Fruit fly (Drosophila melanogaster) whole organism, embryonic: ENCODE data around the gene CG42828.

ENCODE experiments used
- CG10979 ChIP-seq: fragments of 200-800 bp; sonication (Bioruptor generic); optimal IDR thresholded peaks from 2 replicates; lab custom pipeline; 2018; ENCODE audit warnings: missing biosample characterization, mild to moderate bottlenecking, missing genetic modification characterization, moderate library complexity
- CG11504 ChIP-seq: fragments of 200-800 bp; sonication (Bioruptor generic); optimal IDR thresholded peaks from 3 replicates; lab custom pipeline; 2019; ENCODE audit warnings: missing biosample characterization, mild to moderate bottlenecking, missing genetic modification characterization, moderate library complexity
- CG12219 ChIP-seq: fragments of 200-800 bp; sonication (Bioruptor generic); optimal IDR thresholded peaks from 3 replicates; lab custom pipeline; 2018; ENCODE audit warnings: missing biosample characterization, mild to moderate bottlenecking, missing genetic modification characterization
- CG12391 ChIP-seq: fragments of 200-800 bp; sonication (Bioruptor generic); optimal IDR thresholded peaks from 3 replicates; lab custom pipeline; 2018; ENCODE audit warnings: missing biosample characterization, mild to moderate bottlenecking, missing genetic modification characterization, moderate library complexity
- CG12769 ChIP-seq: fragments of 200-800 bp; sonication (Bioruptor generic); optimal IDR thresholded peaks from 2 replicates; lab custom pipeline; 2019; ENCODE audit warnings: missing biosample characterization, mild to moderate bottlenecking, missing genetic modification characterization, moderate library complexity
- CG13424 ChIP-seq: fragments of 200-800 bp; sonication (Bioruptor generic); optimal IDR thresholded peaks from 2 replicates; lab custom pipeline; 2019; ENCODE audit warnings: missing biosample characterization, mild to moderate bottlenecking, missing genetic modification characterization, moderate library complexity
- CG14965 ChIP-seq: fragments of 200-800 bp; sonication (Bioruptor generic); optimal IDR thresholded peaks from 2 replicates; lab custom pipeline; 2016; ENCODE audit warnings: missing biosample characterization, missing genetic modification characterization, borderline replicate concordance
- CG15601 ChIP-seq: fragments of 200-800 bp; sonication (Bioruptor generic); optimal IDR thresholded peaks from 3 replicates; lab custom pipeline; 2019; ENCODE audit warnings: missing biosample characterization, mild to moderate bottlenecking, missing genetic modification characterization, moderate library complexity
- CG1603 ChIP-seq: fragments of 200-800 bp; sonication (Bioruptor generic); optimal IDR thresholded peaks from 2 replicates; lab custom pipeline; 2019; ENCODE audit warnings: missing biosample characterization, mild to moderate bottlenecking, missing genetic modification characterization, moderate library complexity
- CG16863 ChIP-seq: fragments of 200-800 bp; sonication (Bioruptor generic); optimal IDR thresholded peaks from 3 replicates; lab custom pipeline; 2016; ENCODE audit warnings: missing biosample characterization, missing genetic modification characterization
- CG17829 ChIP-seq: fragments of 200-800 bp; optimal IDR thresholded peaks from 2 replicates; lab custom pipeline; 2019; ENCODE audit warnings: missing biosample characterization, mild to moderate bottlenecking, missing genetic modification characterization, moderate library complexity
- CG1792 ChIP-seq: fragments of 200-800 bp; sonication (Bioruptor generic); optimal IDR thresholded peaks from 2 replicates; lab custom pipeline; 2016; ENCODE audit warnings: missing biosample characterization, missing genetic modification characterization
- CG18599 ChIP-seq: fragments of 200-800 bp; sonication (Bioruptor generic); optimal IDR thresholded peaks from 3 replicates; lab custom pipeline; 2017; ENCODE audit warnings: missing biosample characterization, missing genetic modification characterization, mild to moderate bottlenecking, moderate library complexity, missing genetic modification reagents
- CG31388 ChIP-seq: fragments of 200-800 bp; sonication (Bioruptor generic); optimal IDR thresholded peaks from 2 replicates; lab custom pipeline; 2016; ENCODE audit warnings: missing biosample characterization, missing genetic modification characterization
- CG6175 ChIP-seq: fragments of 200-800 bp; sonication (Bioruptor generic); IDR thresholded peaks from 3 replicates; pipeline ENCODE4 v1.3.6; 2022; ENCODE audit warnings: missing biosample characterization, missing genetic modification characterization
- CG8089 ChIP-seq: fragments of 200-800 bp; sonication (Bioruptor generic); optimal IDR thresholded peaks from 3 replicates; lab custom pipeline; 2016; ENCODE audit warnings: missing biosample characterization, missing genetic modification characterization
- CG8388 ChIP-seq: fragments of 200-800 bp; sonication (Bioruptor generic); optimal IDR thresholded peaks from 2 replicates; lab custom pipeline; 2019; ENCODE audit warnings: missing biosample characterization, mild to moderate bottlenecking, missing genetic modification characterization, moderate library complexity
- CG8944 ChIP-seq: fragments of 200-800 bp; sonication (Bioruptor generic); optimal IDR thresholded peaks from 3 replicates; lab custom pipeline; 2016; ENCODE audit warnings: missing biosample characterization, missing genetic modification characterization
- CG9876 ChIP-seq: fragments of 200-800 bp; sonication (Bioruptor generic); optimal IDR thresholded peaks from 2 replicates; lab custom pipeline; 2016; ENCODE audit warnings: missing biosample characterization, missing genetic modification characterization
- CoRest ChIP-seq: fragments of 200-800 bp; sonication (Bioruptor generic); optimal IDR thresholded peaks from 3 replicates; lab custom pipeline; 2018; ENCODE audit warnings: missing biosample characterization, mild to moderate bottlenecking, missing genetic modification characterization, moderate library complexity
- Dek ChIP-seq: fragments of 200-800 bp; sonication (Bioruptor generic); optimal IDR thresholded peaks from 3 replicates; lab custom pipeline; 2019; ENCODE audit warnings: missing biosample characterization, mild to moderate bottlenecking, missing genetic modification characterization, moderate library complexity
- Fer1 ChIP-seq: fragments of 200-800 bp; sonication (Bioruptor generic); optimal IDR thresholded peaks from 2 replicates; lab custom pipeline; 2017; ENCODE audit warnings: missing biosample characterization, mild to moderate bottlenecking, missing genetic modification characterization
- GATAe ChIP-seq: fragments of 200-800 bp; sonication (Bioruptor generic); conservative IDR thresholded peaks from 2 replicates; pipeline ENCODE4 v1.3.6; 2022; ENCODE audit warnings: missing biosample characterization, missing genetic modification characterization
- Hey ChIP-seq: fragments of 200-800 bp; sonication (Bioruptor generic); optimal IDR thresholded peaks from 3 replicates; lab custom pipeline; 2018; ENCODE audit warnings: missing biosample characterization, mild to moderate bottlenecking, missing genetic modification characterization
- NC2β ChIP-seq: fragments of 200-800 bp; sonication (Bioruptor generic); optimal IDR thresholded peaks from 2 replicates; lab custom pipeline; 2016; ENCODE audit warnings: missing biosample characterization, missing genetic modification characterization
- PHDP ChIP-seq: fragments of 200-800 bp; sonication (Bioruptor generic); optimal IDR thresholded peaks from 3 replicates; lab custom pipeline; 2018; ENCODE audit warnings: missing biosample characterization, mild to moderate bottlenecking, missing genetic modification characterization, moderate library complexity
- Ptx1 ChIP-seq: fragments of 200-800 bp; sonication (Bioruptor generic); IDR thresholded peaks from 2 replicates; pipeline ENCODE4 v1.3.6; 2022; ENCODE audit warnings: missing biosample characterization, missing genetic modification characterization
- Ravus ChIP-seq: fragments of 200-800 bp; sonication (Bioruptor generic); IDR thresholded peaks from 2 replicates; pipeline ENCODE4 v1.3.6; 2022; ENCODE audit warnings: missing biosample characterization, missing genetic modification characterization
- Rx ChIP-seq: fragments of 200-800 bp; sonication (Bioruptor generic); IDR thresholded peaks from 2 replicates; pipeline ENCODE4 v1.3.6; 2022; ENCODE audit warnings: missing biosample characterization, missing genetic modification characterization
- Sox102F ChIP-seq: fragments of 200-800 bp; sonication (Bioruptor generic); optimal IDR thresholded peaks from 2 replicates; lab custom pipeline; 2018; ENCODE audit warnings: missing biosample characterization, mild to moderate bottlenecking, missing genetic modification characterization, moderate library complexity
- Xrp1 ChIP-seq: fragments of 200-800 bp; sonication (Bioruptor generic); IDR thresholded peaks from 2 replicates; pipeline ENCODE4 v1.3.6; 2022; ENCODE audit warnings: missing biosample characterization, missing genetic modification characterization
- ase ChIP-seq: fragments of 200-800 bp; sonication (Bioruptor generic); IDR thresholded peaks from 3 replicates; pipeline ENCODE4 v1.3.6; 2022; ENCODE audit warnings: missing biosample characterization, missing genetic modification characterization
- ash1 ChIP-seq: fragments of 200-800 bp; sonication (Bioruptor generic); optimal IDR thresholded peaks from 2 replicates; lab custom pipeline; 2018; ENCODE audit warnings: missing biosample characterization, mild to moderate bottlenecking, missing genetic modification characterization
- ato ChIP-seq: fragments of 200-800 bp; sonication (Bioruptor generic); IDR thresholded peaks from 2 replicates; pipeline ENCODE4 v1.3.6; 2022; ENCODE audit warnings: missing biosample characterization, missing genetic modification characterization; ENCODE audit not compliant: partially characterized antibody
- br ChIP-seq: fragments of >200 bp; optimal IDR thresholded peaks from 2 replicates; lab custom pipeline; 2017
- dm ChIP-seq: fragments of 200-800 bp; sonication (Bioruptor generic); optimal IDR thresholded peaks from 3 replicates; lab custom pipeline; 2016; ENCODE audit warnings: missing biosample characterization, missing genetic modification characterization
- dmrt11E ChIP-seq: fragments of 200-800 bp; sonication (Bioruptor generic); optimal IDR thresholded peaks from 3 replicates; lab custom pipeline; 2018; ENCODE audit warnings: missing biosample characterization, mild to moderate bottlenecking, missing genetic modification characterization, moderate library complexity
- dmrt99B ChIP-seq: fragments of 200-800 bp; sonication (Bioruptor generic); optimal IDR thresholded peaks from 2 replicates; lab custom pipeline; 2018; ENCODE audit warnings: missing biosample characterization, mild to moderate bottlenecking, missing genetic modification characterization, moderate library complexity
- eve ChIP-seq, 2 experiments: fragments of >200 bp; optimal IDR thresholded peaks; 2 replicates each; lab custom pipeline; 2017; ENCODE audit warnings: missing biosample characterization in 2 of 2, missing genetic modification characterization in 2 of 2
- grn ChIP-seq: fragments of 200-800 bp; sonication (Bioruptor generic); optimal IDR thresholded peaks from 3 replicates; lab custom pipeline; 2017; ENCODE audit warnings: missing biosample characterization, missing genetic modification characterization
- gro ChIP-seq: fragments of 200-800 bp; sonication (Bioruptor generic); optimal IDR thresholded peaks from 2 replicates; lab custom pipeline; 2016; ENCODE audit warnings: missing biosample characterization, missing genetic modification characterization
- ind ChIP-seq: fragments of 200-800 bp; sonication (Bioruptor generic); optimal IDR thresholded peaks from 3 replicates; lab custom pipeline; 2016; ENCODE audit warnings: missing biosample characterization, missing genetic modification characterization
- lmd ChIP-seq: fragments of 200-800 bp; sonication (Bioruptor generic); IDR thresholded peaks from 2 replicates; pipeline ENCODE4 v1.3.6; 2022; ENCODE audit warnings: missing biosample characterization, missing genetic modification characterization
- mam ChIP-seq: fragments of 200-800 bp; sonication (Bioruptor generic); optimal IDR thresholded peaks from 3 replicates; lab custom pipeline; 2016; ENCODE audit warnings: missing biosample characterization, missing genetic modification characterization
- org-1 ChIP-seq: fragments of 200-800 bp; sonication (Bioruptor generic); optimal IDR thresholded peaks from 2 replicates; lab custom pipeline; 2017; ENCODE audit warnings: missing biosample characterization, missing genetic modification characterization
- pan ChIP-seq, 4 experiments: fragments of >200 bp in 3 of 4; fragments of 200-800 bp in 1 of 4; sonication (Bioruptor generic) in 1 of 4; optimal IDR thresholded peaks in 3 of 4; IDR thresholded peaks in 1 of 4; 2 replicates each; pipeline versions ENCODE4 v1.3.6 to Lab custom; 2017 to 2022; ENCODE audit warnings: missing biosample characterization in 2 of 4, missing genetic modification characterization in 2 of 4, mixed read lengths in 1 of 4
- prd ChIP-seq, 3 experiments: fragments of >200 bp in 2 of 3; fragments of 200-800 bp in 1 of 3; sonication (Bioruptor generic) in 1 of 3; optimal IDR thresholded peaks in 2 of 3; IDR thresholded peaks in 1 of 3; 2 replicates in 2 of 3; 3 replicates in 1 of 3; pipeline versions ENCODE4 v1.3.6 to Lab custom; 2017 to 2022; ENCODE audit warnings: missing biosample characterization in 1 of 3, missing genetic modification characterization in 1 of 3
- slp2 ChIP-seq: fragments of 200-800 bp; sonication (Bioruptor generic); optimal IDR thresholded peaks from 2 replicates; lab custom pipeline; 2016; ENCODE audit warnings: missing biosample characterization, missing genetic modification characterization
- tx ChIP-seq: fragments of 200-800 bp; sonication (Bioruptor generic); optimal IDR thresholded peaks from 2 replicates; lab custom pipeline; 2016; ENCODE audit warnings: missing biosample characterization, missing genetic modification characterization
- zf30C ChIP-seq: fragments of 200-800 bp; sonication (Bioruptor generic); optimal IDR thresholded peaks from 3 replicates; lab custom pipeline; 2018; ENCODE audit warnings: missing biosample characterization, mild to moderate bottlenecking, missing genetic modification characterization

The CG42828 gene

dm6 chr3R:23386907-23387306, 13.4 kb downstream of the CG42828 start (continued):
- TF ChIP-seq Sox102F (GFP tag; lab: Kevin White, UChicago): peak; percentile 80
- peak; percentile 24 for TF ChIP-seq zf30C (GFP tag; lab: Kevin White, UChicago)
- no peak for TF ChIP-seq ash1 (GFP tag; lab: Kevin White, UChicago)
- TF ChIP-seq CG18599: peak; percentile 3
- peak; percentile 19 for TF ChIP-seq CG12769 (tag; lab: Kevin White, UChicago)
- TF ChIP-seq Dek: peak; percentile 9
- peak; percentile 32 for TF ChIP-seq CG8089 (GFP tag; lab: Kevin White, UChicago)
- peak; percentile 70 for TF ChIP-seq CG10979
- no peak for TF ChIP-seq CG6175 (GFP tag; lab: Robert Waterston, UW)
- peak; percentile 19 for TF ChIP-seq ind (GFP tag; lab: Kevin White, UChicago)
- no peak for TF ChIP-seq tx
- TF ChIP-seq mam (GFP tag; lab: Kevin White, UChicago): no peak
- peak; percentile 76 for TF ChIP-seq dmrt99B (tag; lab: Kevin White, UChicago)
- TF ChIP-seq Fer1 (GFP tag; lab: Kevin White, UChicago): no peak
- TF ChIP-seq CG31388 (GFP tag; lab: Kevin White, UChicago): no peak
- TF ChIP-seq Rx: no peak
- TF ChIP-seq slp2 (GFP tag; lab: Kevin White, UChicago): peak; percentile 29
- TF ChIP-seq Ravus (GFP tag; lab: Robert Waterston, UW): no peak
- TF ChIP-seq PHDP (tag; lab: Kevin White, UChicago): peak; percentile 52
- no peak for TF ChIP-seq CG15601 (tag; lab: Kevin White, UChicago)
- TF ChIP-seq CG12219 (GFP tag; lab: Kevin White, UChicago): peak; percentile 42
- no peak for TF ChIP-seq grn (GFP tag; lab: Kevin White, UChicago)
- peak; percentile 29; the same call in 1 of the 2 replicates for TF ChIP-seq lmd (GFP tag; lab: Robert Waterston, UW)
- peak; percentile 49 for TF ChIP-seq CG16863 (GFP tag; lab: Kevin White, UChicago)
- no peak for TF ChIP-seq br (lab: Kevin White, UChicago)
- no peak for TF ChIP-seq gro (GFP tag; lab: Kevin White, UChicago)
- TF ChIP-seq CG17829: peak; percentile 8
- no peak for TF ChIP-seq Hey (tag; lab: Kevin White, UChicago)
- peak; percentile 49 for TF ChIP-seq CG13424 (tag; lab: Kevin White, UChicago)
- peak; percentile 40 for TF ChIP-seq CoRest
- peak; percentile 43 for TF ChIP-seq org-1 (GFP tag; lab: Kevin White, UChicago)
- TF ChIP-seq Ptx1 (GFP tag; lab: Robert Waterston, UW): peak; percentile 26; the same call in 1 of the 2 replicates
- TF ChIP-seq Xrp1 (GFP tag; lab: Robert Waterston, UW): peak; percentile 40; the same call in 1 of the 2 replicates
- TF ChIP-seq CG11504: peak; percentile 76
- no peak for TF ChIP-seq prd (optimal IDR thresholded peaks at IDR 0.05; lab: Kevin White, UChicago)
- TF ChIP-seq prd (GFP tag; IDR thresholded peaks at IDR 0.05; lab: Robert Waterston, UW): peak; percentile 67; the same call in 2 of the 3 replicates
- no peak for TF ChIP-seq GATAe (GFP tag; lab: Robert Waterston, UW)
- peak; percentile 15 for TF ChIP-seq CG8944 (GFP tag; lab: Kevin White, UChicago)
- peak in 1 of 2 experiments; percentile 64 for TF ChIP-seq eve (GFP tag; optimal IDR thresholded peaks at IDR 0.05; lab: Kevin White, UChicago)
- no peak for TF ChIP-seq NC2β (GFP tag; lab: Kevin White, UChicago)
- peak; percentile 19 for TF ChIP-seq CG1792 (GFP tag; lab: Kevin White, UChicago)
- peak; percentile 80 for TF ChIP-seq CG1603 (tag; lab: Kevin White, UChicago)
- no peak for TF ChIP-seq dm (GFP tag; lab: Kevin White, UChicago)
- peak; percentile 53 for TF ChIP-seq dmrt11E (tag; lab: Kevin White, UChicago)
- TF ChIP-seq ato (GFP tag; lab: Robert Waterston, UW): no peak
- peak; percentile 54 for TF ChIP-seq CG12391 (tag; lab: Kevin White, UChicago)
- TF ChIP-seq CG14965 (GFP tag; lab: Kevin White, UChicago): no peak
- no peak for TF ChIP-seq CG9876 (GFP tag; lab: Kevin White, UChicago)
- peak; percentile 65 for TF ChIP-seq CG8388 (GFP tag; lab: Kevin White, UChicago)
- peak; percentile 43; the same call in 1 of the 3 replicates for TF ChIP-seq ase (GFP tag; lab: Robert Waterston, UW)
- TF ChIP-seq pan (optimal IDR thresholded peaks at IDR 0.05; lab: Kevin White, UChicago): no peak
- peak in 1 of 2 experiments; percentile 13 for TF ChIP-seq pan (GFP tag; optimal IDR thresholded peaks at IDR 0.05 in 1 of 2, IDR thresholded peaks at IDR 0.05 in 1 of 2)
